Fruit fly (Drosophila melanogaster): ENCODE measurements around the gene CG33253.

The CG33253 gene

dm6 chrX:19164726-19165125 lies 18.5 kb upstream of the CG33253 start (continued):
- no peak for TF ChIP-seq CG11398 (GFP tag; optimal IDR thresholded peaks at IDR 0.05)
- TF ChIP-seq fu2 (GFP tag; optimal IDR thresholded peaks at IDR 0.05), result no peak
- 0 out of 2 replicates have a peak, but pooled peaks have one; percentile 30 for TF ChIP-seq Ptx1 (GFP tag; IDR thresholded peaks at IDR 0.05)
- no peak for TF ChIP-seq dan (GFP tag; IDR thresholded peaks at IDR 0.05)
- peak; percentile 30 for TF ChIP-seq lab (GFP tag; optimal IDR thresholded peaks at IDR 0.05)
- TF ChIP-seq emc (GFP tag; optimal IDR thresholded peaks at IDR 0.05), result no peak
- TF ChIP-seq CG16779 (GFP tag; IDR thresholded peaks at IDR 0.05), result no peak
- no peak for TF ChIP-seq nau (GFP tag; optimal IDR thresholded peaks at IDR 0.05)
- TF ChIP-seq cg (GFP tag; optimal IDR thresholded peaks at IDR 0.05), result no peak
- TF ChIP-seq Hmr (GFP tag; optimal IDR thresholded peaks at IDR 0.05), result peak; percentile 2
- TF ChIP-seq schlank (tag; optimal IDR thresholded peaks at IDR 0.05), result no peak
- no peak for TF ChIP-seq CG8290 (GFP tag; optimal IDR thresholded peaks at IDR 0.05)
- TF ChIP-seq CG8290 (tag; optimal IDR thresholded peaks at IDR 0.05), result no peak
- no peak for TF ChIP-seq vnd (GFP tag; IDR thresholded peaks at IDR 0.05; ENCODE audit: partially characterized antibody)
- TF ChIP-seq Nf-YC (tag; optimal IDR thresholded peaks at IDR 0.05), result no peak
- TF ChIP-seq prd (optimal IDR thresholded peaks at IDR 0.05), result no peak
- TF ChIP-seq prd (GFP tag; IDR thresholded peaks at IDR 0.05), result peak; percentile 43; the same call in 1 of the 3 replicates
- no peak for TF ChIP-seq ssp (GFP tag; IDR thresholded peaks at IDR 0.05)
- TF ChIP-seq amos (GFP tag; IDR thresholded peaks at IDR 0.05; ENCODE audit: partially characterized antibody), result no peak
- no peak for TF ChIP-seq dati (GFP tag; IDR thresholded peaks at IDR 0.05)
- TF ChIP-seq CG8281 (tag; optimal IDR thresholded peaks at IDR 0.05), result no peak
- TF ChIP-seq CG10654 (GFP tag; optimal IDR thresholded peaks at IDR 0.05), result no peak
- TF ChIP-seq lola (GFP tag; optimal IDR thresholded peaks at IDR 0.05), result no peak
- no peak for TF ChIP-seq CG6654 (GFP tag; optimal IDR thresholded peaks at IDR 0.05)
- TF ChIP-seq CG10209 (GFP tag; optimal IDR thresholded peaks at IDR 0.05), result no peak
- no peak for TF ChIP-seq CG11085 (GFP tag; IDR thresholded peaks at IDR 0.05)
- peak; percentile 23 for TF ChIP-seq Oli (tag; optimal IDR thresholded peaks at IDR 0.05)
- peak; percentile 57 for TF ChIP-seq CG30403 (GFP tag; optimal IDR thresholded peaks at IDR 0.05)
- TF ChIP-seq CG32767 (GFP tag; IDR thresholded peaks at IDR 0.05), result no peak
- TF ChIP-seq CG34224 (GFP tag; IDR thresholded peaks at IDR 0.05; ENCODE audit: partially characterized antibody), result no peak
- TF ChIP-seq sens-2 (GFP tag; IDR thresholded peaks at IDR 0.05), result no peak
- no peak for TF ChIP-seq ranshi (GFP tag; IDR thresholded peaks at IDR 0.05)
- no peak for TF ChIP-seq H15 (GFP tag; IDR thresholded peaks at IDR 0.05)
- no peak for TF ChIP-seq h (optimal IDR thresholded peaks at IDR 0.05)
- no peak for TF ChIP-seq dimm (GFP tag; IDR thresholded peaks at IDR 0.05)
- peak; percentile 15 for TF ChIP-seq CG3281 (GFP tag; optimal IDR thresholded peaks at IDR 0.05)
- TF ChIP-seq Dfd (GFP tag; optimal IDR thresholded peaks at IDR 0.05), result no peak
- no peak for TF ChIP-seq Optix (GFP tag; IDR thresholded peaks at IDR 0.05)
- TF ChIP-seq tna (GFP tag; IDR thresholded peaks at IDR 0.05; ENCODE audit: partially characterized antibody), result no peak
- TF ChIP-seq CG16813 (GFP tag; IDR thresholded peaks at IDR 0.05; ENCODE audit: partially characterized antibody), result no peak
- TF ChIP-seq Trl (optimal IDR thresholded peaks at IDR 0.05), result no peak
- TF ChIP-seq Trl (GFP tag; optimal IDR thresholded peaks at IDR 0.05), result peak; percentile 17
- peak; percentile 10 for TF ChIP-seq HLH54F (GFP tag; optimal IDR thresholded peaks at IDR 0.05)
- TF ChIP-seq CG6683 (GFP tag; optimal IDR thresholded peaks at IDR 0.05), result no peak
- no peak for TF ChIP-seq nom (GFP tag; optimal IDR thresholded peaks at IDR 0.05)
- TF ChIP-seq CG14710 (tag; optimal IDR thresholded peaks at IDR 0.05), result no peak
- no peak for TF ChIP-seq sc (optimal IDR thresholded peaks at IDR 0.05)
- no peak for TF ChIP-seq sc (GFP tag; optimal IDR thresholded peaks at IDR 0.05)
- no peak for TF ChIP-seq Asciz (GFP tag; optimal IDR thresholded peaks at IDR 0.05)
- TF ChIP-seq disco-r (GFP tag; optimal IDR thresholded peaks at IDR 0.05), result no peak
- no peak for TF ChIP-seq CG10321 (GFP tag; IDR thresholded peaks at IDR 0.05)
- no peak for TF ChIP-seq BtbVII (GFP tag; optimal IDR thresholded peaks at IDR 0.05)
- peak; percentile 27 for TF ChIP-seq CG4424 (GFP tag; optimal IDR thresholded peaks at IDR 0.05)

Data from whole organism, embryonic.